Worm (Caenorhabditis elegans): ENCODE results near the gene T19H5.7.

The T19H5.7 gene

ce11 chrII:9443522-9443921 is 36.4 kb downstream of the T19H5.7 start, which contains the start of gene chil-15:
Gene chil-15 (minus strand): TSS chrII:9443622.
- no peak for TF ChIP-seq unc-62 (GFP tag; optimal IDR thresholded peaks at IDR 0.05)

ce11 chrII:9441838-9442237 is 38.1 kb downstream of the T19H5.7 start, which contains the start of gene chil-16:
Gene chil-16 (minus strand): TSS chrII:9441938.
- TF ChIP-seq unc-62 (GFP tag; optimal IDR thresholded peaks at IDR 0.05) = no peak

ce11 chrII:9440060-9440459 is 39.8 kb downstream of the T19H5.7 start, which contains the start of gene chil-17:
Gene chil-17 (minus strand): TSS chrII:9440160.
- TF ChIP-seq unc-62 (GFP tag; optimal IDR thresholded peaks at IDR 0.05) = no peak

DNA sequence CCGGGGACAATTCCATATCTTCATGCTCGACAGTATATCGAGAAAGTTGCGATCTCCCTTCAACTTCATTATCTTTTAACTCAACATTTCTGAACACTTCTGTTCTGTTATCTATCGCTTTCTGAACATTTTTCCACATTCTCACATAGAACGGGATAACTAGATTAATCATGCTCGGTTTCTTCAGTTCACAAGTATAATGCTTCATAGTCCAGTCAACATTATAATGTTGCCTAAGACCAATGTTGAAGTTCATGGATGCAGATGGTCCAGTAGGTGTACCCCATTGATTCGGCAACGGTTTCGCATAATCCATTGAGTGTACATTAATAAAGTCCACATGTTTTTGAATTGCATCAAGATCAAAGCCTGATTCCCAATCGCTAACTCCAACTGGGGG is 41.1 kb downstream of the T19H5.7 start:
- no peak for TF ChIP-seq unc-62 (GFP tag; optimal IDR thresholded peaks at IDR 0.05)

ce11 chrII:9438227-9438626 is 41.7 kb downstream of the T19H5.7 start, which contains the start of gene chil-13:
Gene chil-13 (minus strand): TSS chrII:9438327.
- no peak for TF ChIP-seq unc-62 (GFP tag; optimal IDR thresholded peaks at IDR 0.05)

DNA sequence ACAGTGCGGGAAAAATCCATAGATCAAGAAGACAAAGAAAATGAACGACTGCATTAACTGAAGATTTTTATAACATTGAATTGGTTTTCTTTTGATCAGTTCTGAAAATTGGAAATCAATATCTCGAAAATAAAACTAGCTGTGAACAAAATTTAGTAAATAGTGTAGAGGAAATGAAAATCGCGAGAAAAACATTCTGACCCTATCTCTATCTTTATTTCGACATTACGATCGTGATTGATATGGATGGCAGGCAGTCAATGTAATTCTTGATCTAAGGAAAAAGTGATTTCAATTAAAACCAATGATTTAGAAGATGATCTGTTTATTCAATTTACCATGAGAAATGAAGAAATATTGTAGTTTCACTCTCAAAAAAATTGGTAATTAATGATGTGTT is 43.9 kb downstream of the T19H5.7 start, which contains the start of gene kin-16:
TSS of gene kin-16 (minus strand) at position 101 of the 400 bp plus-strand sequence.
- no peak for TF ChIP-seq unc-62 (GFP tag; optimal IDR thresholded peaks at IDR 0.05)

DNA sequence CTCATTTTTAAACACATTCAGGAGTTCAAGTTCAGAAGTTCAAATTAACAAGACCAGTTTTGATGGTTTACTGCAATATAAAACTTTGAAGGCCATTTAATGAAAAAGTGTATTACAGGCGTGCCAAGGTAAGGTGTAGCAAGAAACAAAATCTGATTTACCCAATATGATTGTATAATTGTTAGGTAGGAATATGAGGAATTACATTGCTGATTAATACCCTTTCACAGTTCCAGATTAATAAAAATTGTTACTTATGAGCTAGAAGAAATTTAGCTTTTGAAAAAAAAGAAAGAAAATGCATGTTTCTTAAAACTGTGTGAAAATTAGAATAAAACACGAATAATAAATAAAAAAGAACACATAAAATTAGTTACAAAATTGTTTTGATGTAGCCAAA is 46.3 kb downstream of the T19H5.7 start, which contains the start of gene kin-15:
TSS of gene kin-15 (minus strand) at position 101 of the 400 bp plus-strand sequence.
- TF ChIP-seq unc-62 (GFP tag; optimal IDR thresholded peaks at IDR 0.05) = no peak

DNA sequence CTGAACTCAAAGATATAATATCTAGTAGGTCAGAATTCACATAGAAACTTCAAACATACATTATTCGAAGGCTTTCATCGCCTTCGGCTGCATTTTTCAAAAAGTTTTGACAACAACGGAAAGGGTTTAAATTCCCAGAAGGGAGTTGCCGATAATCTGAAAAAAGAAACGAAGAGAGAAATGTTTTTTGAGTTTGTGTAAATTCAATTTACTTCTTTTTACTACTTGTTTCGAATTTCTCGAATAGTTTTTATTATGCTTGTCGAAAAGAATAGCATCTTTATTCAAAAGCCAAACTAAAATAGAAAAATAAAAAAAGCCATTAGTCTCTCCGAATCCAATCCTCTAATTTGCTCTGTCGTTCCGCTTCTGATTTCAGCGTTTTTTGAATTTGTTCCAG is 48.8 kb downstream of the T19H5.7 start:
- no peak for TF ChIP-seq unc-62 (GFP tag; optimal IDR thresholded peaks at IDR 0.05)

All from whole organism, dauer.